Fruit fly (Drosophila melanogaster) Kc167 (cell line): Measurements from ENCODE around the gene CG9171.

Experiments used
- Myc ChIP-seq: fragments of >200 bp; optimal IDR thresholded peaks from 2 replicates; lab custom pipeline; 2017; ENCODE audit warnings: missing external identifiers
- psq ChIP-seq: fragments of >200 bp; optimal IDR thresholded peaks from 2 replicates; lab custom pipeline; 2017; ENCODE audit warnings: missing external identifiers
- ttk ChIP-seq: sonication (Bioruptor generic); optimal IDR thresholded peaks from 2 replicates; lab custom pipeline; 2017; ENCODE audit warnings: missing external identifiers

DNA sequence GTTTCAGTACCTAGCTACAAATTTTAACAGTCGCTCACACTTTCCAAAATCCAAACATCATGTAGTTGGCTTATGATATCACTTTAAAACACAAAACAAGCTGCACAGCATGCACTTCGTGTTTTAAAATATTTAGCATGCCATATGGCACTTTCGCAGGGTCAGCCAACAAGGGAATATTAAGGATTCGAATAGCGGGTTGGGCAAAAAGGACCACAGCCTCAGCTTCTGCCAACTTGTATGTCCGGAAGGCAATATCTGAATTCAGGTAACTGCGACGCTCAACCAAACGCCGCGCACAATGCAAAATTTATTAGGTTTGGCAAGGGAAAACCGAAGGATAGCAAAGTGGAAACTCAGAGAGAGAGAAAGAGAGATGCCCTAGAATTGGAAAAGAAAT is 10.8 kb downstream of the CG9171 start:
- no peak for TF ChIP-seq ttk
- no peak for TF ChIP-seq Myc
- TF ChIP-seq psq (lab: Kevin White, UChicago), result no peak
